Fruit fly (Drosophila melanogaster) whole organism, adult: Measurements from ENCODE around the gene CG10383.

ENCODE experiments used
- CG11617 ChIP-seq: fragments of 200-800 bp; sonication (Bioruptor generic); optimal IDR thresholded peaks from 2 replicates; lab custom pipeline; 2017; ENCODE audit warnings: mild to moderate bottlenecking, missing biosample characterization, missing genetic modification reagents, missing genetic modification characterization
- CG12768 ChIP-seq: fragments of 200-800 bp; sonication (Bioruptor generic); optimal IDR thresholded peaks from 2 replicates; lab custom pipeline; 2017; ENCODE audit warnings: missing biosample characterization, missing genetic modification characterization, mild to moderate bottlenecking, moderate library complexity, missing genetic modification reagents
- CG5204 ChIP-seq: fragments of 200-800 bp; sonication (Bioruptor generic); optimal IDR thresholded peaks from 2 replicates; lab custom pipeline; 2016; ENCODE audit warnings: missing biosample characterization, missing genetic modification characterization
- CG7045 ChIP-seq: fragments of 200-800 bp; sonication (Bioruptor generic); optimal IDR thresholded peaks from 2 replicates; lab custom pipeline; 2017; ENCODE audit warnings: missing biosample characterization, mild to moderate bottlenecking, missing genetic modification characterization
- CG7101 ChIP-seq: fragments of 200-800 bp; sonication (Bioruptor generic); optimal IDR thresholded peaks from 2 replicates; lab custom pipeline; 2018; ENCODE audit warnings: missing biosample characterization, mild to moderate bottlenecking, missing genetic modification characterization, moderate library complexity
- kay ChIP-seq: fragments of 200-800 bp; sonication (Bioruptor generic); peaks from one replicate; lab custom pipeline; 2016; ENCODE audit warnings: missing biosample characterization, missing genetic modification characterization, borderline replicate concordance
- toe ChIP-seq: fragments of 200-800 bp; sonication (Bioruptor generic); optimal IDR thresholded peaks from 2 replicates; lab custom pipeline; 2016; ENCODE audit warnings: missing biosample characterization, missing genetic modification characterization

- no peak for TF ChIP-seq CG12768 (GFP tag; lab: Kevin White, UChicago)
- TF ChIP-seq CG7045 (GFP tag; lab: Kevin White, UChicago): no peak
- no peak for TF ChIP-seq CG11617 (GFP tag; lab: Kevin White, UChicago)
- no peak for TF ChIP-seq toe (GFP tag; lab: Kevin White, UChicago)
- no peak for TF ChIP-seq CG7101 (tag; lab: Kevin White, UChicago)
- TF ChIP-seq kay (GFP tag; lab: Kevin White, UChicago): peak; percentile 6
- no peak for TF ChIP-seq CG5204 (GFP tag; lab: Kevin White, UChicago)
These were observed 32.0 kb downstream of the CG10383 start for dm6 chr2L:18663395-18663794.
